Fruit fly (Drosophila melanogaster): ENCODE results near the gene Gagr.

Gagr gene

DNA sequence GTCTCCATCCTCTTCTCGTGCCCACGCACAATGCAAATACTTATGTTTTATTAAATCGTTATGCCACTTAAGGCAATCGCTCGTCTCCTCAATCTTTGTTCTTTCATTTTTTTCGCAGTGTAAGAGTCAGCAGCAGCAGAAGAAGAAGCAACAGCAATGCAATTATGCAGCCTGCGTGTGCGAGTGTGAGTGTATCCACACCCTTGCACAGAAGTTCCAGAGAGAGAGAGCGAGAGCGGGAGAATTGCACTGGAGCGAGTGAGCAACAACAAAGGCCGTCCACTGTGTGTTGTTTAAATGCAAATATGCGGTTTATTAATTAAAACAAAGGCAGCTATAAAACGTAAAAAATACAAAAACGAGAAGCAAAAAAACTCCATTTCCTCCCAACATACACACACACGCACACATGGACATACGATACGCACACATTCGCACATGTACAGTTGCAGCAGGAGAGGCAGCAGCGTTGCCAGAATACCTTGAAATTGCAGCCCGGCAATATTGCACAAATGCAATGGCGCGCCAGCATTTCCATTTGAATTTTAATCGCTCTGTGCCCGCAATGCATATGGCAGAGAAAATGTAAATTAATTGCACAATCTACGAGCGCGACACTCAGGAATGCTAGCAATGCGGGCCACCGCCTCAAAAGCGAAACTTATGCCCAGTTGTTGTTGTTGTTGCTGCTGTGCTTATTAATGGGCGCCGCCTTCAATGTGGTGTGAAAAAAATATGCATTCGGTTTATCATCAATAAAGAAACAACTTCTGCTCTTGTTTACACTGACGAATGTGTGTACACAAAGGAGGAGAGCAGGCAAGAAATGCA, 14.4 kb downstream of the Gagr start (continued):
- TF ChIP-seq Poxn (GFP tag; IDR thresholded peaks at IDR 0.05) (no peak), lbe (GFP tag; optimal IDR thresholded peaks at IDR 0.05) (peak; percentile 45), CHES-1-like (GFP tag; optimal IDR thresholded peaks at IDR 0.05) (peak; percentile 35), Ravus (GFP tag; IDR thresholded peaks at IDR 0.05) (no peak), CG11085 (GFP tag; IDR thresholded peaks at IDR 0.05) (no peak), Abd-B (GFP tag; optimal IDR thresholded peaks at IDR 0.05) (no peak), Dad (GFP tag; optimal IDR thresholded peaks at IDR 0.05) (peak; percentile 12), MTF-1 (GFP tag; optimal IDR thresholded peaks at IDR 0.05; ENCODE audit: borderline replicate concordance) (peak; percentile 73), CG17385 (GFP tag; optimal IDR thresholded peaks at IDR 0.05) (peak; percentile 88), eyg (GFP tag; optimal IDR thresholded peaks at IDR 0.05) (no peak), CG7928 (GFP tag; optimal IDR thresholded peaks at IDR 0.05) (no peak), trh (GFP tag; optimal IDR thresholded peaks at IDR 0.05) (no peak), chinmo (GFP tag; IDR thresholded peaks at IDR 0.05; ENCODE audit: partially characterized antibody) (no peak), dmrt99B (tag; optimal IDR thresholded peaks at IDR 0.05) (peak; percentile 0), zen2 (GFP tag; IDR thresholded peaks at IDR 0.05; ENCODE audit: partially characterized antibody) (no peak), CG11723 (GFP tag; optimal IDR thresholded peaks at IDR 0.05) (peak; percentile 35), Gug (GFP tag; IDR thresholded peaks at IDR 0.05) (no peak; the same call in 3 of the 4 replicates), fd96Cb (tag; optimal IDR thresholded peaks at IDR 0.05) (peak; percentile 6), Dll (GFP tag; IDR thresholded peaks at IDR 0.05; ENCODE audit: partially characterized antibody) (no peak; the same call in 3 of the 4 replicates), CG3995 (GFP tag; optimal IDR thresholded peaks at IDR 0.05) (no peak), ash1 (GFP tag; optimal IDR thresholded peaks at IDR 0.05) (no peak), ci (GFP tag; IDR thresholded peaks at IDR 0.05) (peak; percentile 53; the same call in 1 of the 3 replicates), bab2 (GFP tag; optimal IDR thresholded peaks at IDR 0.05) (peak; percentile 55), lola (GFP tag; optimal IDR thresholded peaks at IDR 0.05) (peak in 1 of 3 experiments; percentile 64), Jarid2 (GFP tag; optimal IDR thresholded peaks at IDR 0.05) (peak; percentile 21), CG13123 (GFP tag; optimal IDR thresholded peaks at IDR 0.05) (peak; percentile 31), Fer2 (tag; optimal IDR thresholded peaks at IDR 0.05) (no peak), NFAT (GFP tag; IDR thresholded peaks at IDR 0.05) (no peak), pros (GFP tag; optimal IDR thresholded peaks at IDR 0.05) (peak; percentile 83), CG18764 (GFP tag; optimal IDR thresholded peaks at IDR 0.05) (peak; percentile 54), Xrp1 (GFP tag; IDR thresholded peaks at IDR 0.05) (peak; percentile 82), pb (GFP tag; optimal IDR thresholded peaks at IDR 0.05) (no peak), Myb (GFP tag; optimal IDR thresholded peaks at IDR 0.05) (no peak), Awh (GFP tag; IDR thresholded peaks at IDR 0.05) (peak; percentile 48; the same call in 1 of the 2 replicates), Blimp-1 (GFP tag; optimal IDR thresholded peaks at IDR 0.05) (no peak), CG5953 (GFP tag; IDR thresholded peaks at IDR 0.05) (no peak), CG6791 (GFP tag; IDR thresholded peaks at IDR 0.05; ENCODE audit: partially characterized antibody) (no peak), CG33557 (GFP tag; optimal IDR thresholded peaks at IDR 0.05) (peak; percentile 80), CG12659 (GFP tag; optimal IDR thresholded peaks at IDR 0.05) (no peak), dimm (GFP tag; IDR thresholded peaks at IDR 0.05) (no peak), Dip3 (GFP tag; optimal IDR thresholded peaks at IDR 0.05) (no peak), sqz (GFP tag; optimal IDR thresholded peaks at IDR 0.05) (no peak), CG10147 (GFP tag; optimal IDR thresholded peaks at IDR 0.05) (no peak), dmrt11E (tag; optimal IDR thresholded peaks at IDR 0.05) (peak; percentile 71), Max (GFP tag; optimal IDR thresholded peaks at IDR 0.05) (peak; percentile 34), CG14014 (GFP tag; IDR thresholded peaks at IDR 0.05) (no peak), CG34422 (GFP tag; IDR thresholded peaks at IDR 0.05) (no peak), Dp (GFP tag; optimal IDR thresholded peaks at IDR 0.05) (peak; percentile 57)

Measured in whole organism, embryonic.